Worm (Caenorhabditis elegans) whole organism, young adult: ENCODE measurements around the gene pmp-5.

Experiments used
- C17E4.6 ChIP-seq: fragments of 200-800 bp; sonication (Bioruptor generic); IDR thresholded peaks from 2 replicates; pipeline ENCODE4 v1.3.6; 2022; ENCODE audit warnings: missing genetic modification reagents, missing genetic modification characterization, missing compliant biosample characterization
- D2030.7 ChIP-seq: fragments of 200-800 bp; sonication (Bioruptor generic); IDR thresholded peaks from 2 replicates; pipeline ENCODE4 v1.3.6; 2022; ENCODE audit warnings: missing genetic modification reagents, missing genetic modification characterization, missing compliant biosample characterization
- F22D6.2 ChIP-seq: sonication (generic microtip); optimal IDR thresholded peaks from 2 replicates; lab custom pipeline; 2016; ENCODE audit warnings: mild to moderate bottlenecking, missing genetic modification characterization, missing compliant biosample characterization
- F33H1.4 ChIP-seq: fragments of 200-800 bp; sonication (Bioruptor generic); IDR thresholded peaks from 2 replicates; pipeline ENCODE4 v1.3.6; 2022; ENCODE audit warnings: missing genetic modification reagents, missing genetic modification characterization, missing compliant biosample characterization
- F52B5.7 ChIP-seq: sonication (generic microtip); optimal IDR thresholded peaks from 2 replicates; lab custom pipeline; 2016; ENCODE audit warnings: mild to moderate bottlenecking, missing genetic modification characterization, missing compliant biosample characterization
- F55B11.4 ChIP-seq: sonication (generic microtip); optimal IDR thresholded peaks from 2 replicates; lab custom pipeline; 2016; ENCODE audit warnings: missing compliant biosample characterization, missing genetic modification characterization, borderline replicate concordance; ENCODE audit not compliant: insufficient read depth
- Y67H2A.10 ChIP-seq: fragments of 200-800 bp; sonication (Bioruptor generic); conservative IDR thresholded peaks from 2 replicates; pipeline ENCODE4 v1.3.6; 2022; ENCODE audit warnings: missing genetic modification reagents, missing genetic modification characterization, missing compliant biosample characterization
- ama-1 ChIP-seq, 3 experiments: fragments of 150-350 bp in 1 of 3; sonication (generic microtip) in 2 of 3; optimal IDR thresholded peaks; 2 replicates each; lab custom pipeline; 2014 to 2018; ENCODE audit warnings: missing biosample characterization in 2 of 3, missing genetic modification characterization in 2 of 3, missing genetic modification reagents in 2 of 3
- aptf-3 ChIP-seq: fragments of 200-800 bp; sonication (Bioruptor generic); IDR thresholded peaks from 2 replicates; pipeline ENCODE4 v1.3.6; 2022; ENCODE audit warnings: missing genetic modification characterization, missing compliant biosample characterization
- atf-7 ChIP-seq: sonication (generic microtip); optimal IDR thresholded peaks from 2 replicates; lab custom pipeline; 2017; ENCODE audit warnings: mild to moderate bottlenecking, missing genetic modification characterization, missing compliant biosample characterization
- cebp-1 ChIP-seq, 2 experiments: fragments of 200-800 bp in 1 of 2; sonication (Bioruptor generic) in 1 of 2; sonication (generic microtip) in 1 of 2; IDR thresholded peaks in 1 of 2; optimal IDR thresholded peaks in 1 of 2; 2 replicates each; pipeline versions ENCODE4 v1.3.6 to Lab custom; 2017 to 2022; ENCODE audit warnings: missing compliant biosample characterization in 2 of 2, missing genetic modification characterization in 2 of 2, mild to moderate bottlenecking in 1 of 2, missing genetic modification reagents in 1 of 2, moderate library complexity in 1 of 2
- ceh-27 ChIP-seq: fragments of 200-800 bp; sonication (Bioruptor generic); optimal IDR thresholded peaks from 2 replicates; lab custom pipeline; 2018; ENCODE audit warnings: mild to moderate bottlenecking, missing genetic modification characterization, moderate library complexity, missing compliant biosample characterization
- ceh-91 ChIP-seq: fragments of 200-800 bp; sonication (Bioruptor generic); IDR thresholded peaks from 2 replicates; pipeline ENCODE4 v1.3.6; 2022; ENCODE audit warnings: missing genetic modification reagents, missing genetic modification characterization, missing compliant biosample characterization
- chd-7 ChIP-seq: sonication (generic microtip); optimal IDR thresholded peaks from 2 replicates; lab custom pipeline; 2016; ENCODE audit warnings: mild to moderate bottlenecking, missing genetic modification characterization, moderate library complexity, missing compliant biosample characterization
- fkh-3 ChIP-seq: sonication (generic microtip); optimal IDR thresholded peaks from 2 replicates; lab custom pipeline; 2016; ENCODE audit warnings: mild to moderate bottlenecking, missing genetic modification characterization, missing compliant biosample characterization
- gei-17 ChIP-seq: fragments of 200-800 bp; sonication (Bioruptor generic); optimal IDR thresholded peaks from 2 replicates; lab custom pipeline; 2018; ENCODE audit warnings: mild to moderate bottlenecking, missing genetic modification characterization, missing compliant biosample characterization
- hmg-1.2 ChIP-seq: fragments of 200-800 bp; sonication (Bioruptor generic); IDR thresholded peaks from 2 replicates; pipeline ENCODE4 v1.3.6; 2022; ENCODE audit warnings: missing genetic modification reagents, missing genetic modification characterization, missing compliant biosample characterization
- let-526 ChIP-seq: fragments of 200-800 bp; sonication (Bioruptor generic); IDR thresholded peaks from 2 replicates; pipeline ENCODE4 v1.3.6; 2022; ENCODE audit warnings: missing genetic modification reagents, missing genetic modification characterization, missing compliant biosample characterization
- lin-26 ChIP-seq: fragments of 200-800 bp; sonication (Bioruptor generic); IDR thresholded peaks from 2 replicates; pipeline ENCODE4 v1.3.6; 2022; ENCODE audit warnings: missing genetic modification reagents, missing genetic modification characterization, missing compliant biosample characterization
- lin-54 ChIP-seq: fragments of 200-800 bp; sonication (Bioruptor generic); optimal IDR thresholded peaks from 2 replicates; lab custom pipeline; 2018; ENCODE audit warnings: mild to moderate bottlenecking, missing genetic modification characterization, missing compliant biosample characterization
- madf-8 ChIP-seq: fragments of 200-800 bp; sonication (Bioruptor generic); conservative IDR thresholded peaks from 2 replicates; pipeline ENCODE4 v1.3.6; 2022; ENCODE audit warnings: missing genetic modification reagents, missing genetic modification characterization, missing compliant biosample characterization
- mel-28 ChIP-seq: sonication (generic microtip); optimal IDR thresholded peaks from 2 replicates; lab custom pipeline; 2016; ENCODE audit warnings: borderline replicate concordance, mild to moderate bottlenecking, missing genetic modification characterization, missing compliant biosample characterization
- mxl-1 ChIP-seq: sonication (generic microtip); optimal IDR thresholded peaks from 2 replicates; lab custom pipeline; 2016; ENCODE audit warnings: missing genetic modification characterization, missing compliant biosample characterization
- nfya-1 ChIP-seq: sonication (generic microtip); optimal IDR thresholded peaks from 2 replicates; lab custom pipeline; 2017; ENCODE audit warnings: antibody characterized with exemption, missing compliant biosample characterization, missing genetic modification characterization, borderline replicate concordance; ENCODE audit not compliant: insufficient read depth
- nfyb-1 ChIP-seq: fragments of 200-800 bp; sonication (Bioruptor generic); IDR thresholded peaks from 2 replicates; pipeline ENCODE4 v1.3.6; 2022; ENCODE audit warnings: missing genetic modification reagents, missing genetic modification characterization, missing compliant biosample characterization
- nhr-120 ChIP-seq: fragments of 200-800 bp; sonication (Bioruptor generic); IDR thresholded peaks from 2 replicates; pipeline ENCODE4 v1.3.6; 2022; ENCODE audit warnings: missing genetic modification characterization, missing compliant biosample characterization
- nhr-179 ChIP-seq: sonication (generic microtip); optimal IDR thresholded peaks from 2 replicates; lab custom pipeline; 2016; ENCODE audit warnings: mild to moderate bottlenecking, missing genetic modification characterization, missing compliant biosample characterization
- nhr-80 ChIP-seq: sonication (generic microtip); optimal IDR thresholded peaks from 2 replicates; lab custom pipeline; 2016; ENCODE audit warnings: missing genetic modification characterization, missing compliant biosample characterization
- rpc-1 ChIP-seq, 2 experiments: fragments of 150-350 bp in 1 of 2; sonication (generic microtip) in 1 of 2; optimal IDR thresholded peaks; 2 replicates each; lab custom pipeline; 2014 to 2018; ENCODE audit warnings: missing biosample characterization in 1 of 2, missing genetic modification characterization in 1 of 2, missing genetic modification reagents in 1 of 2, missing genotype in 1 of 2
- sdz-38 ChIP-seq: sonication (generic microtip); optimal IDR thresholded peaks from 2 replicates; lab custom pipeline; 2016; ENCODE audit warnings: missing genotype, missing genetic modification characterization, missing compliant biosample characterization
- snpc-1.3 ChIP-seq: sonication (generic microtip); optimal IDR thresholded peaks from 2 replicates; lab custom pipeline; 2017; ENCODE audit warnings: missing genetic modification characterization, mild to moderate bottlenecking, missing compliant biosample characterization, antibody characterized with exemption, moderate library complexity, missing genotype, missing genetic modification reagents; ENCODE audit not compliant: insufficient read depth
- tbp1 ChIP-seq: fragments of 200-800 bp; sonication (Bioruptor generic); optimal IDR thresholded peaks from 2 replicates; lab custom pipeline; 2018; ENCODE audit warnings: mild to moderate bottlenecking, missing genetic modification characterization, missing compliant biosample characterization
- unc-62 ChIP-seq: fragments of 150-350 bp; optimal IDR thresholded peaks from 2 replicates; lab custom pipeline; 2014; ENCODE audit warnings: missing biosample characterization, missing genetic modification reagents, missing genetic modification characterization
- zfh-2 ChIP-seq: fragments of 200-800 bp; sonication (Bioruptor generic); conservative IDR thresholded peaks from 2 replicates; pipeline ENCODE4 v1.3.6; 2022; ENCODE audit warnings: missing genetic modification reagents, missing genetic modification characterization, missing compliant biosample characterization
- ztf-26 ChIP-seq: sonication (generic microtip); optimal IDR thresholded peaks from 2 replicates; lab custom pipeline; 2017; ENCODE audit warnings: missing genetic modification characterization, missing compliant biosample characterization
- ztf-28 ChIP-seq: fragments of 200-800 bp; sonication (Bioruptor generic); IDR thresholded peaks from 2 replicates; pipeline ENCODE4 v1.3.6; 2022; ENCODE audit warnings: missing genetic modification reagents, missing genetic modification characterization, missing compliant biosample characterization
- ztf-3 ChIP-seq: fragments of 200-800 bp; sonication (Bioruptor generic); optimal IDR thresholded peaks from 2 replicates; lab custom pipeline; 2018; ENCODE audit warnings: mild to moderate bottlenecking, missing genetic modification characterization, missing compliant biosample characterization

Gene pmp-5

DNA sequence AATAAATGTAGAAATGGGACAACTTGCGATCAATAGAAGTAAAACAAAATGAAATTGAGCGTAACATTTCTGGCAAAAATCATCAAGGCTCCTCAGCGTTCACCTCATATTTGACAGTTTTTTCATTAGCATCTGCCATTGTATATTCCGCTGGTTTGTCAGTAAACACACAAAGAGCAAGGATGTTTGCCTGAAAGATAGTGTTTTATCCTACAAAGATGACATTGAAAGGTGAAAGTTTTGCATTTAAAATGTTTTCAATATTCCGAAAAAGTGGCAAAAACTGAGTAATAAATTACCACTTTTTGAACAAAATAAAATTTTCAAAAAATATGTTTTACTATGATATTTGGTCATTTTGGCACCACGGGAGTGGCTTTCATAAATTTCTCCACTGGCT is 20.4 kb upstream of the pmp-5 start:
- TF ChIP-seq snpc-1.3 (tag; lab: Kevin White, UChicago) (no peak), mxl-1 (tag; lab: Kevin White, UChicago) (no peak), nfya-1 (tag; lab: Kevin White, UChicago) (no peak), ztf-3 (GFP tag; lab: Kevin White, UChicago) (no peak), aptf-3 (no peak), Y67H2A.10 (GFP tag; lab: Robert Waterston, UW) (no peak), hmg-1.2 (GFP tag; lab: Robert Waterston, UW) (no peak), gei-17 (no peak), ceh-27 (GFP tag; lab: Kevin White, UChicago) (no peak), nfyb-1 (no peak), rpc-1 (optimal IDR thresholded peaks at IDR 0.05; lab: Kevin White, UChicago) (no peak), rpc-1 (tag; optimal IDR thresholded peaks at IDR 0.05; lab: Kevin White, UChicago) (no peak), nhr-80 (tag; lab: Kevin White, UChicago) (no peak), madf-8 (GFP tag; lab: Robert Waterston, UW) (no peak), F33H1.4 (GFP tag; lab: Robert Waterston, UW) (no peak), zfh-2 (GFP tag; lab: Robert Waterston, UW) (no peak), unc-62 (GFP tag; lab: Kevin White, UChicago) (no peak), mel-28 (tag; lab: Kevin White, UChicago) (no peak), C17E4.6 (GFP tag; lab: Robert Waterston, UW) (no peak), nhr-120 (GFP tag; lab: Robert Waterston, UW) (no peak), lin-54 (no peak)
- TF ChIP-seq, all 124 proteins: peak for 0

- no peak for TF ChIP-seq D2030.7
- no peak for TF ChIP-seq F22D6.2 (tag; lab: Kevin White, UChicago)
- TF ChIP-seq let-526 (GFP tag; lab: Robert Waterston, UW) = 0 out of 2 replicates have a peak, but pooled peaks have one; percentile 37
Measured at ce11 chrV:6685499-6685898, 19.9 kb upstream of the pmp-5 start.

- TF ChIP-seq ztf-26 (tag; lab: Kevin White, UChicago) (no peak), aptf-3 (no peak), fkh-3 (tag; lab: Kevin White, UChicago) (no peak), ztf-28 (GFP tag; lab: Robert Waterston, UW) (no peak), cebp-1 (GFP tag; IDR thresholded peaks at IDR 0.05; lab: Robert Waterston, UW) (no peak), cebp-1 (tag; optimal IDR thresholded peaks at IDR 0.05; lab: Kevin White, UChicago) (no peak), F55B11.4 (no peak), F52B5.7 (no peak), atf-7 (tag; lab: Kevin White, UChicago) (no peak), F33H1.4 (GFP tag; lab: Robert Waterston, UW) (no peak), lin-26 (GFP tag; lab: Robert Waterston, UW) (no peak), tbp1 (GFP tag; lab: Kevin White, UChicago) (no peak), F22D6.2 (tag; lab: Kevin White, UChicago) (no peak), nhr-179 (tag; lab: Kevin White, UChicago) (no peak), ama-1 (optimal IDR thresholded peaks at IDR 0.05; lab: Kevin White, UChicago) (no peak), ama-1 (GFP tag; optimal IDR thresholded peaks at IDR 0.05; lab: Kevin White, UChicago) (no peak), sdz-38 (tag; lab: Kevin White, UChicago) (no peak), ceh-91 (GFP tag; lab: Robert Waterston, UW) (no peak), chd-7 (tag; lab: Kevin White, UChicago) (no peak)
Measured at ce11 chrV:6684541-6684940, 18.9 kb upstream of the pmp-5 start.
